Worm (Caenorhabditis elegans): ENCODE data around the gene Y39B6A.1.

The Y39B6A.1 gene

DNA sequence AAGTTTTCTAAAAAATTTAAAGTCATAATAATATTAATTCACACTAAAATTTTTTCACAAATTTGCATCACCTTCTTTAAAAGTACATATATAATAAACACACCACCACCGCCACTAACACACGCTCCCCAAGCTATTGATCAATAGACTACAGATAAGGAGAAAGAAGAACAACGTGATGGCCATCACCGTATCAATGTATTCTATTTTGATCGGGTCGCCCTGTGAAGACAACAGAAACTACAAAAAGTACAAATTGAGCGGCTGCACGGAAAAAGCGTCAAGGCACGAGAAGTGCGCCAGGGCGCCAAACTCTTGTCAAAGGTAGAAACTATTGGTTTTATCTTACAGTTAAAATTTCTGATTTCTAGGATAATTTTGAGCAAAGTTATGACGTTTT, 8.9 kb upstream of the Y39B6A.1 start:
- TF ChIP-seq aly-2 (tag; optimal IDR thresholded peaks at IDR 0.05) (no peak), peb-1 (tag; optimal IDR thresholded peaks at IDR 0.05) (no peak), gmeb-1 (tag; optimal IDR thresholded peaks at IDR 0.05) (peak; percentile 6), dmd-4 (tag; optimal IDR thresholded peaks at IDR 0.05) (no peak), R02D3.7 (tag; optimal IDR thresholded peaks at IDR 0.05) (no peak), nhr-11 (tag; optimal IDR thresholded peaks at IDR 0.05) (no peak), ztf-11 (tag; optimal IDR thresholded peaks at IDR 0.05) (no peak), blmp-1 (tag; optimal IDR thresholded peaks at IDR 0.05; ENCODE audit: insufficient read depth) (no peak), mbf-1 (tag; optimal IDR thresholded peaks at IDR 0.05) (no peak), ZK546.5 (tag; optimal IDR thresholded peaks at IDR 0.05) (no peak), zag-1 (tag; optimal IDR thresholded peaks at IDR 0.05) (no peak), alr-1 (tag; optimal IDR thresholded peaks at IDR 0.05) (no peak), mab-5 (tag; optimal IDR thresholded peaks at IDR 0.05) (no peak), skn-1 (tag; optimal IDR thresholded peaks at IDR 0.05) (no peak), nhr-129 (tag; optimal IDR thresholded peaks at IDR 0.05) (peak; percentile 4), egl-27 (tag; optimal IDR thresholded peaks at IDR 0.05) (no peak), nhr-77 (tag; optimal IDR thresholded peaks at IDR 0.05) (no peak), nhr-12 (tag; optimal IDR thresholded peaks at IDR 0.05) (no peak), unc-62 (GFP tag; optimal IDR thresholded peaks at IDR 0.05) (no peak), nhr-10 (tag; optimal IDR thresholded peaks at IDR 0.05) (no peak), unc-39 (tag; optimal IDR thresholded peaks at IDR 0.05) (no peak), crh-2 (tag; optimal IDR thresholded peaks at IDR 0.05) (peak; percentile 71), fos-1 (tag; optimal IDR thresholded peaks at IDR 0.05) (peak; percentile 67), sem-4 (tag; optimal IDR thresholded peaks at IDR 0.05) (no peak), nhr-23 (tag; optimal IDR thresholded peaks at IDR 0.05) (no peak), F13H6.1 (tag; optimal IDR thresholded peaks at IDR 0.05) (peak; percentile 17), nhr-6 (tag; optimal IDR thresholded peaks at IDR 0.05) (no peak), nhr-25 (tag; optimal IDR thresholded peaks at IDR 0.05) (peak; percentile 21), ceh-82 (tag; optimal IDR thresholded peaks at IDR 0.05) (no peak), lsy-2 (tag; optimal IDR thresholded peaks at IDR 0.05) (no peak), elt-1 (tag; optimal IDR thresholded peaks at IDR 0.05) (no peak), ztf-4 (tag; optimal IDR thresholded peaks at IDR 0.05) (no peak), elt-3 (tag; optimal IDR thresholded peaks at IDR 0.05) (no peak), snpc-4 (tag; optimal IDR thresholded peaks at IDR 0.05) (no peak), ceh-16 (tag; optimal IDR thresholded peaks at IDR 0.05) (no peak), sma-3 (GFP tag; optimal IDR thresholded peaks at IDR 0.05) (peak; percentile 35), ama-1 (optimal IDR thresholded peaks at IDR 0.05) (no peak), lin-39 (tag; optimal IDR thresholded peaks at IDR 0.05) (no peak), lin-13 (GFP tag; optimal IDR thresholded peaks at IDR 0.05) (peak; percentile 22), nhr-21 (tag; optimal IDR thresholded peaks at IDR 0.05) (peak; percentile 38), C34F6.9 (tag; optimal IDR thresholded peaks at IDR 0.05) (no peak), lin-11 (tag; optimal IDR thresholded peaks at IDR 0.05) (no peak), Y55F3AM.14 (GFP tag; optimal IDR thresholded peaks at IDR 0.05) (no peak), mdl-1 (tag; optimal IDR thresholded peaks at IDR 0.05) (no peak), ztf-1 (GFP tag; conservative IDR thresholded peaks at IDR 0.05) (no peak), nhr-237 (tag; optimal IDR thresholded peaks at IDR 0.05) (no peak), unc-55 (GFP tag; optimal IDR thresholded peaks at IDR 0.05) (no peak), sma-9 (GFP tag; optimal IDR thresholded peaks at IDR 0.05) (peak; percentile 72), sma-9 (tag; optimal IDR thresholded peaks at IDR 0.05) (no peak)

DNA sequence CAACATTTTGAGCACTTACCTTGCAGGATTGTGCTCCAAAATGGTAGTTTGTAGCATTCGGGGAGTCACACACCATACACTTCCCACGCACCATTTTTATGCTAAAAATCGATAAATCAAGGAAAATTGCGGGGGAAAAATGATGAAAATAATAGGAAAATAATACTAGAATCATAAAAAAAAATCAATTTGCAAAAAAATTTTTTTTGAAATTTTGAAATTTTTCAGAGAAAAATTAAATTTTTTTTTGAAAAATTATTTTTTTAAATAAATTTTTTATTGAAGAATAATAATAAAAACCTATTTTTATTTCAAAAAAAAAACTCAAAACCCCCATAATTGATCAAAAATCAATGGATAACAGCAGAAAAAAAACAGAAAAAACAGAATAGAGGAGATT, 8.4 kb upstream of the Y39B6A.1 start, which contains the start of gene nhr-79:
Gene nhr-79 (minus strand): TSS at position 101 of the 400 bp plus-strand sequence.
- no peak for TF ChIP-seq nhr-21 (tag; optimal IDR thresholded peaks at IDR 0.05)
- no peak for TF ChIP-seq snpc-4 (tag; optimal IDR thresholded peaks at IDR 0.05)
